Worm (Caenorhabditis elegans) whole organism, L1 larva: ENCODE data around the gene taap-1.
A peak's percentile ranks its signal among the peaks of the same experiment; 100 is the strongest.

Experiments
- C04F5.9 ChIP-seq: sonication (generic microtip); optimal IDR thresholded peaks from 2 replicates; lab custom pipeline; 2016; ENCODE audit warnings: missing genetic modification characterization, missing compliant biosample characterization
- F16B12.6 ChIP-seq: fragments of 150-350 bp; optimal IDR thresholded peaks from 2 replicates; lab custom pipeline; 2014; ENCODE audit warnings: missing biosample characterization, missing genetic modification characterization
- Y116A8C.19 ChIP-seq: sonication (generic microtip); optimal IDR thresholded peaks from 2 replicates; lab custom pipeline; 2016; ENCODE audit warnings: missing compliant biosample characterization, missing genetic modification characterization, borderline replicate concordance
- aha-1 ChIP-seq: fragments of 150-350 bp; optimal IDR thresholded peaks from 2 replicates; lab custom pipeline; 2014; ENCODE audit warnings: missing biosample characterization, missing genetic modification characterization
- alr-1 ChIP-seq: fragments of 200-800 bp; sonication (Bioruptor generic); optimal IDR thresholded peaks from 2 replicates; lab custom pipeline; 2018; ENCODE audit warnings: borderline replicate concordance, mild to moderate bottlenecking, missing genetic modification characterization, missing compliant biosample characterization
- aly-2 ChIP-seq: fragments of 150-350 bp; optimal IDR thresholded peaks from 2 replicates; lab custom pipeline; 2014; ENCODE audit warnings: missing biosample characterization, missing genetic modification characterization
- blmp-1 ChIP-seq: fragments of 150-350 bp; optimal IDR thresholded peaks from 2 replicates; lab custom pipeline; 2014; ENCODE audit warnings: missing biosample characterization, missing genetic modification characterization
- ceh-63 ChIP-seq: fragments of 200-800 bp; sonication (Bioruptor generic); optimal IDR thresholded peaks from 2 replicates; lab custom pipeline; 2018; ENCODE audit warnings: mild to moderate bottlenecking, missing genetic modification characterization, missing compliant biosample characterization
- ceh-8 ChIP-seq: fragments of 200-800 bp; sonication (Bioruptor generic); optimal IDR thresholded peaks from 2 replicates; lab custom pipeline; 2018; ENCODE audit warnings: mild to moderate bottlenecking, missing genetic modification characterization, moderate library complexity, missing compliant biosample characterization
- dpl-1 ChIP-seq, 3 experiments: fragments of 150-350 bp in 2 of 3; sonication (generic microtip) in 1 of 3; optimal IDR thresholded peaks; 2 replicates each; lab custom pipeline; 2014 to 2017; ENCODE audit warnings: missing biosample characterization in 3 of 3, missing genetic modification characterization in 3 of 3, missing genetic modification reagents in 3 of 3
- efl-1 ChIP-seq, 4 experiments: fragments of 150-350 bp; optimal IDR thresholded peaks in 3 of 4; peaks in 1 of 4; 1 replicate in 1 of 4; 2 replicates in 3 of 4; lab custom pipeline; 2014; ENCODE audit warnings: missing biosample characterization in 2 of 4, missing genetic modification characterization in 2 of 4, missing genetic modification reagents in 2 of 4
- efl-3 ChIP-seq: fragments of 200-800 bp; sonication (Bioruptor generic); optimal IDR thresholded peaks from 2 replicates; lab custom pipeline; 2018; ENCODE audit warnings: mild to moderate bottlenecking, missing genetic modification characterization, missing compliant biosample characterization
- egl-13 ChIP-seq: sonication (generic microtip); optimal IDR thresholded peaks from 2 replicates; lab custom pipeline; 2016; ENCODE audit warnings: missing genotype, missing genetic modification reagents, missing genetic modification characterization, missing compliant biosample characterization
- egl-27 ChIP-seq, 2 experiments: fragments of 150-350 bp in 1 of 2; sonication (generic microtip); optimal IDR thresholded peaks; 3 replicates each; lab custom pipeline; 2017 to 2018; ENCODE audit warnings: missing biosample characterization in 2 of 2, missing genetic modification characterization in 2 of 2, missing genetic modification reagents in 2 of 2
- elt-2 ChIP-seq: sonication (generic microtip); optimal IDR thresholded peaks from 2 replicates; lab custom pipeline; 2016; ENCODE audit warnings: missing genetic modification characterization, mild to moderate bottlenecking, inconsistent platforms, missing compliant biosample characterization, missing genetic modification reagents
- fkh-8 ChIP-seq: sonication (generic microtip); optimal IDR thresholded peaks from 2 replicates; lab custom pipeline; 2016; ENCODE audit warnings: mild to moderate bottlenecking, missing genetic modification characterization, missing compliant biosample characterization
- fos-1 ChIP-seq: fragments of 150-350 bp; optimal IDR thresholded peaks from 2 replicates; lab custom pipeline; 2014; ENCODE audit warnings: missing biosample characterization, missing genetic modification characterization
- hlh-17 ChIP-seq: fragments of 200-800 bp; sonication (Bioruptor generic); optimal IDR thresholded peaks from 2 replicates; lab custom pipeline; 2018; ENCODE audit warnings: missing genetic modification characterization, mild to moderate bottlenecking, missing compliant biosample characterization, moderate library complexity, borderline replicate concordance
- hpl-2 ChIP-seq: fragments of 150-350 bp; optimal IDR thresholded peaks from 2 replicates; lab custom pipeline; 2014; ENCODE audit warnings: missing biosample characterization, missing genetic modification reagents, missing genetic modification characterization
- irx-1 ChIP-seq: sonication (generic microtip); optimal IDR thresholded peaks from 2 replicates; lab custom pipeline; 2016; ENCODE audit warnings: missing genetic modification characterization, missing compliant biosample characterization
- isw-1 ChIP-seq: fragments of 200-800 bp; sonication (Bioruptor generic); IDR thresholded peaks from 2 replicates; pipeline ENCODE4 v1.3.6; 2022; ENCODE audit warnings: missing genetic modification characterization, missing compliant biosample characterization
- lin-14 ChIP-seq: fragments of 200-800 bp; sonication (Bioruptor generic); optimal IDR thresholded peaks from 2 replicates; lab custom pipeline; 2018; ENCODE audit warnings: mild to moderate bottlenecking, missing genetic modification characterization, moderate library complexity, missing compliant biosample characterization
- lin-15B ChIP-seq: fragments of 150-350 bp; sonication (generic microtip); optimal IDR thresholded peaks from 3 replicates; lab custom pipeline; 2014; ENCODE audit warnings: missing biosample characterization, missing genetic modification characterization
- lin-35 ChIP-seq, 2 experiments: fragments of 150-350 bp; optimal IDR thresholded peaks; 2 replicates each; lab custom pipeline; 2014; ENCODE audit warnings: missing biosample characterization in 2 of 2, missing genetic modification characterization in 2 of 2, missing genetic modification reagents in 2 of 2
- lin-39 ChIP-seq: fragments of 150-350 bp; optimal IDR thresholded peaks from 2 replicates; lab custom pipeline; 2014; ENCODE audit warnings: missing biosample characterization, missing genetic modification reagents, missing genetic modification characterization
- lsy-2 ChIP-seq, 2 experiments: fragments of 150-350 bp; optimal IDR thresholded peaks; 2 replicates each; lab custom pipeline; 2014; ENCODE audit warnings: missing biosample characterization in 2 of 2, missing genetic modification characterization in 2 of 2
- mab-9 ChIP-seq: fragments of 200-800 bp; sonication (Bioruptor generic); IDR thresholded peaks from 2 replicates; pipeline ENCODE4 v1.3.6; 2022; ENCODE audit warnings: missing genetic modification reagents, missing genetic modification characterization, missing compliant biosample characterization
- mdl-1 ChIP-seq, 2 experiments: fragments of 150-350 bp; optimal IDR thresholded peaks; 2 replicates each; lab custom pipeline; 2014 to 2017; ENCODE audit warnings: missing biosample characterization in 2 of 2, missing genetic modification characterization in 2 of 2, inconsistent platforms in 1 of 2
- mef-2 ChIP-seq: fragments of 150-350 bp; optimal IDR thresholded peaks from 2 replicates; lab custom pipeline; 2014; ENCODE audit warnings: missing biosample characterization, missing genetic modification characterization
- mep-1 ChIP-seq: fragments of 150-350 bp; optimal IDR thresholded peaks from 2 replicates; lab custom pipeline; 2014; ENCODE audit warnings: missing biosample characterization, missing genetic modification characterization
- nhr-11 ChIP-seq: fragments of 150-350 bp; optimal IDR thresholded peaks from 2 replicates; lab custom pipeline; 2014; ENCODE audit warnings: missing biosample characterization, missing genetic modification characterization
- nhr-20 ChIP-seq: sonication (generic microtip); optimal IDR thresholded peaks from 2 replicates; lab custom pipeline; 2016; ENCODE audit warnings: mild to moderate bottlenecking, missing genetic modification characterization, missing compliant biosample characterization
- nhr-28 ChIP-seq: fragments of 150-350 bp; optimal IDR thresholded peaks from 2 replicates; lab custom pipeline; 2014; ENCODE audit warnings: missing biosample characterization, missing genetic modification characterization
- nhr-47 ChIP-seq: sonication (generic microtip); optimal IDR thresholded peaks from 2 replicates; lab custom pipeline; 2016; ENCODE audit warnings: mild to moderate bottlenecking, missing genetic modification characterization, moderate library complexity, missing compliant biosample characterization
- nhr-77 ChIP-seq: fragments of 150-350 bp; optimal IDR thresholded peaks from 2 replicates; lab custom pipeline; 2014; ENCODE audit warnings: missing biosample characterization, missing genetic modification characterization
- nhr-90 ChIP-seq: sonication (generic microtip); optimal IDR thresholded peaks from 2 replicates; lab custom pipeline; 2016; ENCODE audit warnings: mild to moderate bottlenecking, missing genetic modification characterization, missing compliant biosample characterization; ENCODE audit not compliant: poor library complexity
- pag-3 ChIP-seq: sonication (generic microtip); optimal IDR thresholded peaks from 2 replicates; lab custom pipeline; 2017; ENCODE audit warnings: missing genetic modification characterization, mild to moderate bottlenecking, missing compliant biosample characterization, antibody characterized with exemption, borderline replicate concordance; ENCODE audit not compliant: insufficient read depth
- skn-1 ChIP-seq: fragments of 150-350 bp; optimal IDR thresholded peaks from 2 replicates; lab custom pipeline; 2014; ENCODE audit warnings: missing biosample characterization, missing genetic modification characterization
- snpc-4 ChIP-seq: fragments of 150-350 bp; optimal IDR thresholded peaks from 2 replicates; lab custom pipeline; 2014; ENCODE audit warnings: missing biosample characterization, missing genetic modification characterization
- sptf-1 ChIP-seq: fragments of 150-350 bp; optimal IDR thresholded peaks from 2 replicates; lab custom pipeline; 2014; ENCODE audit warnings: missing biosample characterization, missing genetic modification characterization
- sup-37 ChIP-seq: fragments of 200-800 bp; sonication (Bioruptor generic); optimal IDR thresholded peaks from 2 replicates; lab custom pipeline; 2018; ENCODE audit warnings: mild to moderate bottlenecking, missing genetic modification characterization, missing compliant biosample characterization
- tbx-2 ChIP-seq: sonication (generic microtip); optimal IDR thresholded peaks from 2 replicates; lab custom pipeline; 2016; ENCODE audit warnings: missing genetic modification characterization, missing compliant biosample characterization
- tlp-1 ChIP-seq: fragments of 150-350 bp; optimal IDR thresholded peaks from 2 replicates; lab custom pipeline; 2014; ENCODE audit warnings: missing biosample characterization, missing genetic modification characterization
- unc-130 ChIP-seq: fragments of 150-350 bp; optimal IDR thresholded peaks from 2 replicates; lab custom pipeline; 2017; ENCODE audit warnings: missing biosample characterization, missing genetic modification characterization, inconsistent platforms
- unc-30 ChIP-seq: sonication (generic microtip); optimal IDR thresholded peaks from 2 replicates; lab custom pipeline; 2017; ENCODE audit warnings: missing biosample characterization, missing genetic modification characterization
- unc-62 ChIP-seq: fragments of 150-350 bp; optimal IDR thresholded peaks from 2 replicates; lab custom pipeline; 2014; ENCODE audit warnings: missing biosample characterization, missing genetic modification reagents, missing genetic modification characterization
- unc-86 ChIP-seq: sonication (generic microtip); optimal IDR thresholded peaks from 2 replicates; lab custom pipeline; 2016; ENCODE audit warnings: missing genetic modification characterization, missing compliant biosample characterization
- unc-98 ChIP-seq: fragments of 200-800 bp; sonication (Bioruptor generic); IDR thresholded peaks from 2 replicates; pipeline ENCODE4 v1.3.6; 2022; ENCODE audit warnings: missing genetic modification characterization, missing compliant biosample characterization
- zag-1 ChIP-seq: fragments of 150-350 bp; optimal IDR thresholded peaks from 2 replicates; lab custom pipeline; 2014; ENCODE audit warnings: missing biosample characterization, missing genetic modification characterization
- ztf-4 ChIP-seq: fragments of 150-350 bp; optimal IDR thresholded peaks from 2 replicates; lab custom pipeline; 2014; ENCODE audit warnings: missing biosample characterization, missing genetic modification characterization

The taap-1 gene

DNA sequence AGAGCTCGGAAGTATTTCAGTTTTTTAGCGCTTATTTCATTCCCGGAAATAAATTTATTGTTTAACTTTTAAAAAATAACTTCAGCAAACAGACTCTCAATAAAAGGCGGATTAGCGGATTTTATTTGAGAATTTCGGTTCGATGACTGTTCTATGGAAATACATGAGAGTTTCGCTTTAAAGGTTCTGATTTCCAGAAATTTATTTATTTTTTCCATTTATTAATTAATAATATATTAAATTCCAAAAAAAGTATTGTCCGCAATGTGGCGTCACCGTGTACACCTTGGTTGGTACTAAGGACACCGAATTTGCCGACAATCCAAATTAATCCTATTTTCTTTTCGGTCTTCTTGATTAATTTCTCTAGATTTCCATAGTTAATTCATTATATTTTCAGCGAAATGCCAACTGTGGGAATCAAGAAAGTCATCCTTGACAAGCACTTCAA lies 19.2 kb downstream of the taap-1 start, which contains the start of gene fars-3 (continued):
- TF ChIP-seq blmp-1 (tag; lab: Kevin White, UChicago), result peak; percentile 52
- peak in 1 of 2 experiments; percentile 28 for TF ChIP-seq lin-35 (GFP tag; optimal IDR thresholded peaks at IDR 0.05; lab: Kevin White, UChicago)
- TF ChIP-seq sptf-1 (tag; lab: Kevin White, UChicago), result no peak
- no peak for TF ChIP-seq nhr-90 (tag; lab: Kevin White, UChicago)
- no peak for TF ChIP-seq hpl-2 (GFP tag; lab: Kevin White, UChicago)
- no peak for TF ChIP-seq egl-27 (tag; optimal IDR thresholded peaks at IDR 0.05; lab: Kevin White, UChicago)
- TF ChIP-seq elt-2, result no peak
- no peak for TF ChIP-seq Y116A8C.19 (tag; lab: Kevin White, UChicago)
- TF ChIP-seq lin-39 (tag; lab: Kevin White, UChicago), result no peak
- no peak for TF ChIP-seq mab-9
- no peak for TF ChIP-seq nhr-47
- TF ChIP-seq fos-1 (tag; lab: Kevin White, UChicago), result no peak
- TF ChIP-seq nhr-20, result peak; percentile 5
- no peak for TF ChIP-seq nhr-11 (tag; lab: Kevin White, UChicago)
- no peak for TF ChIP-seq mef-2 (tag; lab: Kevin White, UChicago)
- peak; percentile 70 for TF ChIP-seq mep-1
- TF ChIP-seq unc-30 (tag; lab: Kevin White, UChicago), result no peak
- TF ChIP-seq irx-1 (tag; lab: Kevin White, UChicago), result no peak
- peak; percentile 46 for TF ChIP-seq aly-2
- TF ChIP-seq tbx-2 (tag; lab: Kevin White, UChicago), result no peak
- TF ChIP-seq alr-1 (tag; lab: Kevin White, UChicago), result no peak
- TF ChIP-seq hlh-17 (GFP tag; lab: Kevin White, UChicago), result no peak
- no peak for TF ChIP-seq zag-1
- no peak for TF ChIP-seq ceh-63 (GFP tag; lab: Kevin White, UChicago)
- no peak for TF ChIP-seq unc-98 (GFP tag; lab: Robert Waterston, UW)
- TF ChIP-seq dpl-1 (GFP tag; optimal IDR thresholded peaks at IDR 0.05; lab: Kevin White, UChicago), result peak in 1 of 3 experiments; percentile 52
- no peak for TF ChIP-seq egl-13
- TF ChIP-seq unc-86 (tag; lab: Kevin White, UChicago), result no peak
- peak; percentile 38 for TF ChIP-seq unc-130
- TF ChIP-seq fkh-8, result no peak
- no peak for TF ChIP-seq unc-62 (GFP tag; lab: Kevin White, UChicago)
- TF ChIP-seq F16B12.6 (tag; lab: Kevin White, UChicago), result peak; percentile 78
- peak; percentile 1 to 8 for TF ChIP-seq efl-1 (optimal IDR thresholded peaks at IDR 0.05; lab: Kevin White, UChicago)
- TF ChIP-seq efl-1 (GFP tag; optimal IDR thresholded peaks at IDR 0.05 in 1 of 2; lab: Kevin White, UChicago), result peak in 1 of 2 experiments; percentile 36
- TF ChIP-seq pag-3 (tag; lab: Kevin White, UChicago), result no peak

DNA sequence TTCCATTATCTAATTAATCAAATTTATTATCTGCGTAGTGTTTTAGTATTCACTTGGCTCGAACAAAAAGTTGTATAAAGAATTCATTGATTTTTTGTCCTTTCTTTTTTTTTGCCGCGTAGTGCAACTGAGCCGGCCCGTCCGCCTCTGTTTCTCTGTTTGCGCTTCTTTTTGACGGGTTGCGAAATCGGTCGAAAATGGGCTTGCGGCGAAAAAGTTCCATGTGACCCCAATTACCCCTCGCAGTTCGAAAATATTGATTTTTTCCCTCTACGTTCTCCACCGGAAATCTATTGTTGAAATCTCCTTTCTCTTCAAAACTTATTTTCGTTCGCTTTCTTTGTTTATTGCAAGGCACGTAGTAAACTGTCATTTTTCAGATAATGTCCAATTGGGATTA lies 26.2 kb downstream of the taap-1 start, which contains the start of gene zyg-9:
Gene zyg-9, plus strand, starts transcription at position 381 of the 400 bp plus-strand sequence.
- no peak for TF ChIP-seq mep-1
- TF ChIP-seq unc-30 (tag; lab: Kevin White, UChicago), result no peak
- TF ChIP-seq tlp-1, result no peak
- no peak for TF ChIP-seq nhr-20
- no peak for TF ChIP-seq aly-2
- no peak for TF ChIP-seq ceh-8 (GFP tag; lab: Kevin White, UChicago)
- no peak for TF ChIP-seq ztf-4
- peak; percentile 50 for TF ChIP-seq skn-1 (tag; lab: Kevin White, UChicago)
- TF ChIP-seq efl-3 (GFP tag; lab: Kevin White, UChicago), result no peak
- no peak for TF ChIP-seq mab-9
- no peak for TF ChIP-seq isw-1 (GFP tag; lab: Robert Waterston, UW)
- no peak for TF ChIP-seq unc-98 (GFP tag; lab: Robert Waterston, UW)
- TF ChIP-seq nhr-47, result peak; percentile 2
- peak in 1 of 2 experiments; percentile 33 for TF ChIP-seq lsy-2 (tag; optimal IDR thresholded peaks at IDR 0.05; lab: Kevin White, UChicago)
- no peak for TF ChIP-seq aha-1
- TF ChIP-seq lin-14 (GFP tag; lab: Kevin White, UChicago), result peak; percentile 55
- TF ChIP-seq snpc-4 (tag; lab: Kevin White, UChicago), result no peak
- TF ChIP-seq nhr-28 (tag; lab: Kevin White, UChicago), result no peak
- TF ChIP-seq Y116A8C.19 (tag; lab: Kevin White, UChicago), result no peak
- TF ChIP-seq sptf-1 (tag; lab: Kevin White, UChicago), result no peak
- TF ChIP-seq fkh-8, result no peak
- no peak for TF ChIP-seq sup-37 (GFP tag; lab: Kevin White, UChicago)
- TF ChIP-seq egl-13, result no peak
- no peak for TF ChIP-seq unc-62 (GFP tag; lab: Kevin White, UChicago)
- TF ChIP-seq C04F5.9 (tag; lab: Kevin White, UChicago), result no peak
- peak in 1 of 2 experiments; percentile 25 for TF ChIP-seq mdl-1 (tag; optimal IDR thresholded peaks at IDR 0.05; lab: Kevin White, UChicago)
- TF ChIP-seq nhr-77, result no peak
- peak; percentile 48 for TF ChIP-seq F16B12.6 (tag; lab: Kevin White, UChicago)
- no peak for TF ChIP-seq lin-15B (tag; lab: Kevin White, UChicago)
